Fruit fly (Drosophila melanogaster): ENCODE data around the gene CG9175.

DNA sequence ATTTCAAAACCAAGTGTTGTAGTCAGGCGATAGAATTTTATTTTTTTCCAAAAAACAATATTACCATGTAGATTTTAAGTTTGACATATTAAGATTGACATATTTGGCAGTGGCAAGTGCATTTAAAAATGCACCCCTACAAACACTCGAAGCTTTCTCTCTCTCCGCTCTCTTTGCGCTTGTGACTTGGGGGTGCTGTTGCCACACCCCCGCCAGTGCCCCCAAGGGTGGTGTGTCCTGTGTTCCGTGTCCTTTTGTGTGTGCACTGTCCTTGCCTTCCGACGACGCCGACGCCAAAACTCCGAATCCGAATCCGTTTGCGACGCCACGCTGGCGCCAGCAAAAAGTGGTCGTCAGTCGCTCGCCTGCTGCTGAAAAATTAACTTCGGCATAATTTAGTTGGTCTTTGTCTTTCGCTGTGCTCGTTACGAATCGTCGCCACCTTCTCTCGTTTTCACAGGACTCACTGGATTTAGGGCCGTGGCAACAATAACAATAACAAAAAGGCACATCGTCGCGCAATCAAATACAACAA, 10.6 kb upstream of the CG9175 start:
- TF ChIP-seq dsf (GFP tag; optimal IDR thresholded peaks at IDR 0.05; ENCODE audit: borderline replicate concordance) (no peak), h (GFP tag; optimal IDR thresholded peaks at IDR 0.05) (no peak), Dif (GFP tag; optimal IDR thresholded peaks at IDR 0.05; ENCODE audit: partially characterized antibody) (no peak), ey (GFP tag; optimal IDR thresholded peaks at IDR 0.05) (no peak), Hr78 (GFP tag; optimal IDR thresholded peaks at IDR 0.05) (no peak)
